Worm (Caenorhabditis elegans) whole organism, L1 larva: ENCODE measurements around the gene mcm-7.

Experiments
- aha-1 ChIP-seq: fragments of 150-350 bp; optimal IDR thresholded peaks from 2 replicates; lab custom pipeline; 2014; ENCODE audit warnings: missing biosample characterization, missing genetic modification characterization
- alr-1 ChIP-seq: fragments of 200-800 bp; sonication (Bioruptor generic); optimal IDR thresholded peaks from 2 replicates; lab custom pipeline; 2018; ENCODE audit warnings: borderline replicate concordance, mild to moderate bottlenecking, missing genetic modification characterization, missing compliant biosample characterization
- ama-1 ChIP-seq: fragments of 150-350 bp; optimal IDR thresholded peaks from 2 replicates; lab custom pipeline; 2014
- blmp-1 ChIP-seq: fragments of 150-350 bp; optimal IDR thresholded peaks from 2 replicates; lab custom pipeline; 2014; ENCODE audit warnings: missing biosample characterization, missing genetic modification characterization
- ceh-63 ChIP-seq: fragments of 200-800 bp; sonication (Bioruptor generic); optimal IDR thresholded peaks from 2 replicates; lab custom pipeline; 2018; ENCODE audit warnings: mild to moderate bottlenecking, missing genetic modification characterization, missing compliant biosample characterization
- ceh-82 ChIP-seq, 3 experiments: fragments of 150-350 bp in 1 of 3; sonication (generic microtip) in 2 of 3; optimal IDR thresholded peaks; 2 replicates each; lab custom pipeline; 2014 to 2017; ENCODE audit warnings: missing biosample characterization in 3 of 3, missing genetic modification characterization in 3 of 3
- ceh-88 ChIP-seq: fragments of 200-800 bp; sonication (Bioruptor generic); IDR thresholded peaks from 2 replicates; pipeline ENCODE4 v1.3.6; 2022; ENCODE audit warnings: missing genetic modification characterization, missing compliant biosample characterization
- ceh-90 ChIP-seq: sonication (generic microtip); optimal IDR thresholded peaks from 2 replicates; lab custom pipeline; 2016; ENCODE audit warnings: missing genetic modification characterization, missing compliant biosample characterization
- dpl-1 ChIP-seq, 3 experiments: fragments of 150-350 bp in 2 of 3; sonication (generic microtip) in 1 of 3; optimal IDR thresholded peaks; 2 replicates each; lab custom pipeline; 2014 to 2017; ENCODE audit warnings: missing biosample characterization in 3 of 3, missing genetic modification characterization in 3 of 3, missing genetic modification reagents in 3 of 3
- dsc-1 ChIP-seq: sonication (generic microtip); optimal IDR thresholded peaks from 2 replicates; lab custom pipeline; 2016; ENCODE audit warnings: mild to moderate bottlenecking, missing genetic modification characterization, missing compliant biosample characterization
- efl-1 ChIP-seq, 4 experiments: fragments of 150-350 bp; optimal IDR thresholded peaks in 3 of 4; peaks in 1 of 4; 1 replicate in 1 of 4; 2 replicates in 3 of 4; lab custom pipeline; 2014; ENCODE audit warnings: missing biosample characterization in 2 of 4, missing genetic modification characterization in 2 of 4, missing genetic modification reagents in 2 of 4
- elt-2 ChIP-seq: sonication (generic microtip); optimal IDR thresholded peaks from 2 replicates; lab custom pipeline; 2016; ENCODE audit warnings: missing genetic modification characterization, mild to moderate bottlenecking, inconsistent platforms, missing compliant biosample characterization, missing genetic modification reagents
- fkh-10 ChIP-seq: sonication (generic microtip); optimal IDR thresholded peaks from 2 replicates; lab custom pipeline; 2017; ENCODE audit warnings: missing biosample characterization, missing genetic modification reagents, missing genetic modification characterization
- fkh-8 ChIP-seq: sonication (generic microtip); optimal IDR thresholded peaks from 2 replicates; lab custom pipeline; 2016; ENCODE audit warnings: mild to moderate bottlenecking, missing genetic modification characterization, missing compliant biosample characterization
- lin-13 ChIP-seq: fragments of 150-350 bp; optimal IDR thresholded peaks from 2 replicates; lab custom pipeline; 2014; ENCODE audit warnings: missing biosample characterization, missing genetic modification reagents, missing genetic modification characterization
- lin-14 ChIP-seq: fragments of 200-800 bp; sonication (Bioruptor generic); optimal IDR thresholded peaks from 2 replicates; lab custom pipeline; 2018; ENCODE audit warnings: mild to moderate bottlenecking, missing genetic modification characterization, moderate library complexity, missing compliant biosample characterization
- lin-35 ChIP-seq, 2 experiments: fragments of 150-350 bp; optimal IDR thresholded peaks; 2 replicates each; lab custom pipeline; 2014; ENCODE audit warnings: missing biosample characterization in 2 of 2, missing genetic modification characterization in 2 of 2, missing genetic modification reagents in 2 of 2
- lir-3 ChIP-seq: sonication (generic microtip); optimal IDR thresholded peaks from 2 replicates; lab custom pipeline; 2016; ENCODE audit warnings: mild to moderate bottlenecking, missing genetic modification characterization, moderate library complexity, missing compliant biosample characterization; ENCODE audit not compliant: poor library complexity
- lsy-2 ChIP-seq, 2 experiments: fragments of 150-350 bp; optimal IDR thresholded peaks; 2 replicates each; lab custom pipeline; 2014; ENCODE audit warnings: missing biosample characterization in 2 of 2, missing genetic modification characterization in 2 of 2
- nhr-12 ChIP-seq: sonication (generic microtip); optimal IDR thresholded peaks from 2 replicates; lab custom pipeline; 2017; ENCODE audit warnings: missing biosample characterization, missing genetic modification characterization
- nhr-47 ChIP-seq: sonication (generic microtip); optimal IDR thresholded peaks from 2 replicates; lab custom pipeline; 2016; ENCODE audit warnings: mild to moderate bottlenecking, missing genetic modification characterization, moderate library complexity, missing compliant biosample characterization
- nhr-71 ChIP-seq: sonication (generic microtip); optimal IDR thresholded peaks from 2 replicates; lab custom pipeline; 2016; ENCODE audit warnings: mild to moderate bottlenecking, missing genetic modification characterization, moderate library complexity, missing compliant biosample characterization
- nhr-76 ChIP-seq: sonication (generic microtip); optimal IDR thresholded peaks from 2 replicates; lab custom pipeline; 2017; ENCODE audit warnings: missing biosample characterization, missing genetic modification characterization
- nhr-77 ChIP-seq: fragments of 150-350 bp; optimal IDR thresholded peaks from 2 replicates; lab custom pipeline; 2014; ENCODE audit warnings: missing biosample characterization, missing genetic modification characterization
- nhr-84 ChIP-seq: sonication (generic microtip); optimal IDR thresholded peaks from 2 replicates; lab custom pipeline; 2017; ENCODE audit warnings: missing biosample characterization, missing genetic modification characterization
- nhr-90 ChIP-seq: sonication (generic microtip); optimal IDR thresholded peaks from 2 replicates; lab custom pipeline; 2016; ENCODE audit warnings: mild to moderate bottlenecking, missing genetic modification characterization, missing compliant biosample characterization; ENCODE audit not compliant: poor library complexity
- pqm-1 ChIP-seq: sonication (generic microtip); optimal IDR thresholded peaks from 3 replicates; lab custom pipeline; 2017; ENCODE audit warnings: missing biosample characterization, missing genetic modification characterization
- skn-1 ChIP-seq: fragments of 150-350 bp; optimal IDR thresholded peaks from 2 replicates; lab custom pipeline; 2014; ENCODE audit warnings: missing biosample characterization, missing genetic modification characterization
- sup-37 ChIP-seq: fragments of 200-800 bp; sonication (Bioruptor generic); optimal IDR thresholded peaks from 2 replicates; lab custom pipeline; 2018; ENCODE audit warnings: mild to moderate bottlenecking, missing genetic modification characterization, missing compliant biosample characterization
- swsn-7 ChIP-seq: sonication (generic microtip); optimal IDR thresholded peaks from 2 replicates; lab custom pipeline; 2016; ENCODE audit warnings: missing genetic modification characterization, missing compliant biosample characterization
- tbx-2 ChIP-seq: sonication (generic microtip); optimal IDR thresholded peaks from 2 replicates; lab custom pipeline; 2016; ENCODE audit warnings: missing genetic modification characterization, missing compliant biosample characterization
- unc-86 ChIP-seq: sonication (generic microtip); optimal IDR thresholded peaks from 2 replicates; lab custom pipeline; 2016; ENCODE audit warnings: missing genetic modification characterization, missing compliant biosample characterization
- unc-98 ChIP-seq: fragments of 200-800 bp; sonication (Bioruptor generic); IDR thresholded peaks from 2 replicates; pipeline ENCODE4 v1.3.6; 2022; ENCODE audit warnings: missing genetic modification characterization, missing compliant biosample characterization
- vab-15 ChIP-seq: sonication (generic microtip); optimal IDR thresholded peaks from 2 replicates; lab custom pipeline; 2017; ENCODE audit warnings: missing genotype, mild to moderate bottlenecking, missing genetic modification characterization, missing compliant biosample characterization
- xbp-1 ChIP-seq: sonication (generic microtip); optimal IDR thresholded peaks from 2 replicates; lab custom pipeline; 2016; ENCODE audit warnings: missing genetic modification characterization, missing compliant biosample characterization
- zip-4 ChIP-seq: fragments of 200-800 bp; sonication (Bioruptor generic); optimal IDR thresholded peaks from 2 replicates; lab custom pipeline; 2018; ENCODE audit warnings: mild to moderate bottlenecking, missing genetic modification characterization, moderate library complexity, missing compliant biosample characterization
- ztf-4 ChIP-seq: fragments of 150-350 bp; optimal IDR thresholded peaks from 2 replicates; lab custom pipeline; 2014; ENCODE audit warnings: missing biosample characterization, missing genetic modification characterization

mcm-7 gene

DNA sequence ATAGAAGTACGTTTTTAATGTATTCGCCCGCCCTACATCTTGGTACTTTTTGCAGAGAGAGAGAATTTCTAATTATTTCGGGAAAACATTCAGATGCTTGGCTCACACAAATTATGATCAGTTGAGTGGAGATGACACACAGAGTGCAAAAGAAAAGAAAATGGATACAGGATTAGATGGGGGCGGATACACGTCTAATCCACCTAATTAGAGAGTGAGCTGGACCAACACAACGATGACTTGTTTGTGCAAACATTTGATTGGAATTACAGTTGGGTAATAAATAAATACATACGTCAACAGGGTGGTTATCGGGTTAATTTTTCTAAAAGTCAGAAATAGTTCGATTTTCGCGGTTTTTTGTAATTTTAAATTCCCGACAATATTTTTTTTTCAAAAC is 12.2 kb downstream of the mcm-7 start:
- TF ChIP-seq vab-15 (tag; lab: Kevin White, UChicago) = no peak
- peak; percentile 37 for TF ChIP-seq lin-14 (GFP tag; lab: Kevin White, UChicago)
- TF ChIP-seq dsc-1 (tag; lab: Kevin White, UChicago) = peak; percentile 74

DNA sequence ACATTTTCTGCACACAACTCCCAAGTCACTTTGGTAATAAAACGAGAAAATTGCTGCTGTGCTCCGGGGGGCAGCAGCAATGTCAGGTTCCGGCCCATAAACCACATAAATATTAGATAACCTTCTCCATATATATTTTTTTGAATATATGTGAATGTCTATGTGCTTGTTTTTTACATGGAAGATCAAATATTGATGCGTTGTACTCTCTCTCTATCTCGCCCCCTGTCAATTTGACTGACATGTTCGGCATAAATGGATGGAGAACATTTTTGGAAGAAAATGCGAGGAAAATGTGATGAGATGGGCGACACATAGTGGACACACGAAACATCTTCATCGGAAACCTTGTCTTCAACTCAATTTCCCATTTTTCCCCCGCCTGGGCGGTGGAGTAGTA is 13.1 kb downstream of the mcm-7 start:
- TF ChIP-seq unc-86 (tag; lab: Kevin White, UChicago) (no peak), lin-14 (GFP tag; lab: Kevin White, UChicago) (peak; percentile 46)

- TF ChIP-seq lin-13 (GFP tag; lab: Kevin White, UChicago) (no peak), blmp-1 (tag; lab: Kevin White, UChicago) (peak; percentile 12)
Observed at ce11 chrV:4361505-4361904, 14.5 kb downstream of the mcm-7 start, which contains the start of gene F32D1.3. F32D1.3 (minus strand) TSS chrV:4361569.

- TF ChIP-seq nhr-71 (tag; lab: Kevin White, UChicago) (no peak), unc-98 (GFP tag; lab: Robert Waterston, UW) (no peak), lir-3 (tag; lab: Kevin White, UChicago) (no peak), lin-14 (GFP tag; lab: Kevin White, UChicago) (no peak), dpl-1 (GFP tag; optimal IDR thresholded peaks at IDR 0.05; lab: Kevin White, UChicago) (no peak), ceh-88 (GFP tag; lab: Robert Waterston, UW) (no peak), fkh-10 (GFP tag; lab: Kevin White, UChicago) (no peak), sup-37 (no peak)
- TF ChIP-seq, all 84 proteins: peak for 0
Observed at ce11 chrV:4364517-4364916, 17.6 kb downstream of the mcm-7 start, which contains the start of gene grl-13. grl-13 (minus strand) TSS chrV:4364617.

DNA sequence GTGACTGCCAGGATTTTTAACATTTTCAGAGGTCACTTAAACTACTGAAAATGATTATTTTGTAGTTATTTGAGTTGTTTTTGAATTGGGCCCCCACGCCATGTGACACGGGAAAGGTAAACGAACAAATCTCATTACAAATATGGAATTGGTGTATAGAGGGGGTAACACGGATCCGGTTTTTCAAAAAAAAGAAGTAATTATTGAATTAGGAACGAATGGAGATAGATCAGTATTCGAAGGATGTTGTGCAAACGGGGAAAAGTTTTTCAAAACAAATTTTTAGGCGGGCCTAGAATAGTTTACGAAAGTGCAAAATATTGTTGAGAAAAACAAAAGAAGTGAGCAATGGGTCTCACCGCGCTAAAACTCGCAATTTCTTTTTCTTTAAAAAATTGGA is 19.5 kb downstream of the mcm-7 start, which contains the start of gene F32D1.11:
F32D1.11 (minus strand) TSS at position 101 of the 400 bp plus-strand sequence.
- no peak for TF ChIP-seq ztf-4 (tag; lab: Kevin White, UChicago)
- TF ChIP-seq efl-1 (optimal IDR thresholded peaks at IDR 0.05; lab: Kevin White, UChicago) = no peak
- peak in 1 of 2 experiments; percentile 26 for TF ChIP-seq efl-1 (GFP tag; optimal IDR thresholded peaks at IDR 0.05 in 1 of 2; lab: Kevin White, UChicago)
- TF ChIP-seq nhr-71 (tag; lab: Kevin White, UChicago) = no peak
- no peak for TF ChIP-seq fkh-8 (tag; lab: Kevin White, UChicago)

DNA sequence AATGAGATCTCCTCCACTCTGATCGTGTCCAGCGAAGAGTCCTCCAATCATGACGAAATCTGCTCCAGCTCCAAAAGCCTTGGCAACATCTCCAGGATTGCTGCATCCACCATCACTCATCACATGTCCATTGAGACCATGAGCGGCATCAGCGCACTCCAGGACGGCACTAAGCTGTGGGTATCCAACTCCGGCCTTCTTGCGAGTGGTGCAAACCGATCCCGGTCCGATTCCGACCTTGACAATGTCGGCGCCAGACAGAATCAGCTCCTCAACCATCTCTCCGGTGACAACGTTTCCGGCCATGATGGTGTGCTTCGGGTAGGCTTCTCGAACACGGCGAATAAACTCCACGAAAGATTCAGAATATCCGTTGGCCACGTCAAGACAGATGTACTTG is 23.5 kb downstream of the mcm-7 start:
- no peak for TF ChIP-seq lsy-2 (tag; optimal IDR thresholded peaks at IDR 0.05; lab: Kevin White, UChicago)
- peak; percentile 81 for TF ChIP-seq alr-1 (tag; lab: Kevin White, UChicago)
- TF ChIP-seq tbx-2 (tag; lab: Kevin White, UChicago) = no peak
- TF ChIP-seq ceh-82 (tag; optimal IDR thresholded peaks at IDR 0.05; lab: Kevin White, UChicago) = no peak
- no peak for TF ChIP-seq sup-37
- TF ChIP-seq, all 84 proteins: peak for 1

DNA sequence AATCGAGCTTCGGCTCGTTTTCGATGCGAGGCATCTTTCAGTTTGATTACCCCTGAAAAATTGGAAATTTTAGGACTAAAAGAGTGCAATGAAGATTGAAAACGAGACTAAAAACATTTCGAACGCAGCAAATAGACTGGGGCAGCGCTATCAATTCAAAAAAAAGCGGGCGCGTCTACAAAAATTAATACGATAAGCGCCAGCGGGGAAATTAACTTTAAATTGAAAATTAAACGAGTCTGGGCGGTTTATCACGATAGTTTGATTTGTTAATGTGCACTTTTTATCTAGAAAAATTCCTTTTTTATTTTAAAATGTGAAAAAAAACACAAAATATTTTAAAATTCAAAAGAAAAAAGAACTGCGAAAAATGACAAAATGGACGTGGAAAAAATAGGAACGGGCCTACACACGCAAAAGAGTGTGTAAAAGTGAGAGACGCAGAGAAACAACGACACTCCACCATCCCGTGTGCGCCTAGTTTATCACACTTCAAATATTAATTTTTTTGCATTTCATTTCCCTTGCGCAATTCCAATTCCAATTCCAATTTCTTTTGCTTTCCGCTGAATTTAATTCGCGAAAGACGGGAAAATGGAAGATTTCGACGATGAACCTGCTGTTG is 24.5 kb downstream of the mcm-7 start, which contains the start of the genes gmpr-1 and fipp-1:
gmpr-1 (minus strand) TSS at position 75 of the 625 bp plus-strand sequence.
fipp-1 (plus strand) TSS at position 499 of the 625 bp plus-strand sequence.
- TF ChIP-seq ama-1 (lab: Kevin White, UChicago) (no peak), nhr-12 (tag; lab: Kevin White, UChicago) (no peak), blmp-1 (tag; lab: Kevin White, UChicago) (peak; percentile 33), zip-4 (GFP tag; lab: Kevin White, UChicago) (peak; percentile 21), vab-15 (tag; lab: Kevin White, UChicago) (no peak), lin-35 (GFP tag; optimal IDR thresholded peaks at IDR 0.05; lab: Kevin White, UChicago) (peak; percentile 67 to 82), efl-1 (optimal IDR thresholded peaks at IDR 0.05; lab: Kevin White, UChicago) (peak; percentile 83 to 84), efl-1 (GFP tag; optimal IDR thresholded peaks at IDR 0.05 in 1 of 2; lab: Kevin White, UChicago) (peak; percentile 77 to 97), pqm-1 (tag; lab: Kevin White, UChicago) (no peak), elt-2 (tag; lab: Kevin White, UChicago) (peak; percentile 22), xbp-1 (tag; lab: Kevin White, UChicago) (peak; percentile 73), aha-1 (no peak), nhr-90 (tag; lab: Kevin White, UChicago) (peak; percentile 78), nhr-76 (tag; lab: Kevin White, UChicago) (no peak), swsn-7 (tag; lab: Kevin White, UChicago) (peak; percentile 77), nhr-84 (tag; lab: Kevin White, UChicago) (no peak), ceh-90 (no peak), nhr-47 (tag; lab: Kevin White, UChicago) (peak; percentile 80), nhr-77 (tag; lab: Kevin White, UChicago) (no peak), lir-3 (tag; lab: Kevin White, UChicago) (no peak), alr-1 (tag; lab: Kevin White, UChicago) (no peak), skn-1 (tag; lab: Kevin White, UChicago) (peak; percentile 54), ztf-4 (tag; lab: Kevin White, UChicago) (no peak), ceh-63 (GFP tag; lab: Kevin White, UChicago) (no peak)
